Worm (Caenorhabditis elegans) whole organism, L1 larva: ENCODE results near the gene Y66C5A.1.

Experiments used
- C16A3.4 ChIP-seq: fragments of 150-350 bp; optimal IDR thresholded peaks from 2 replicates; lab custom pipeline; 2014; ENCODE audit warnings: missing biosample characterization, missing genetic modification characterization
- C34B4.2 ChIP-seq: sonication (generic microtip); optimal IDR thresholded peaks from 2 replicates; lab custom pipeline; 2017; ENCODE audit warnings: mild to moderate bottlenecking, missing genetic modification characterization, missing compliant biosample characterization
- F16B12.6 ChIP-seq: fragments of 150-350 bp; optimal IDR thresholded peaks from 2 replicates; lab custom pipeline; 2014; ENCODE audit warnings: missing biosample characterization, missing genetic modification characterization
- Y116A8C.19 ChIP-seq: sonication (generic microtip); optimal IDR thresholded peaks from 2 replicates; lab custom pipeline; 2016; ENCODE audit warnings: missing compliant biosample characterization, missing genetic modification characterization, borderline replicate concordance
- aha-1 ChIP-seq: fragments of 150-350 bp; optimal IDR thresholded peaks from 2 replicates; lab custom pipeline; 2014; ENCODE audit warnings: missing biosample characterization, missing genetic modification characterization
- aly-2 ChIP-seq: fragments of 150-350 bp; optimal IDR thresholded peaks from 2 replicates; lab custom pipeline; 2014; ENCODE audit warnings: missing biosample characterization, missing genetic modification characterization
- ama-1 ChIP-seq: fragments of 150-350 bp; optimal IDR thresholded peaks from 2 replicates; lab custom pipeline; 2014
- ceh-63 ChIP-seq: fragments of 200-800 bp; sonication (Bioruptor generic); optimal IDR thresholded peaks from 2 replicates; lab custom pipeline; 2018; ENCODE audit warnings: mild to moderate bottlenecking, missing genetic modification characterization, missing compliant biosample characterization
- ceh-8 ChIP-seq: fragments of 200-800 bp; sonication (Bioruptor generic); optimal IDR thresholded peaks from 2 replicates; lab custom pipeline; 2018; ENCODE audit warnings: mild to moderate bottlenecking, missing genetic modification characterization, moderate library complexity, missing compliant biosample characterization
- ceh-88 ChIP-seq: fragments of 200-800 bp; sonication (Bioruptor generic); IDR thresholded peaks from 2 replicates; pipeline ENCODE4 v1.3.6; 2022; ENCODE audit warnings: missing genetic modification characterization, missing compliant biosample characterization
- ceh-90 ChIP-seq: sonication (generic microtip); optimal IDR thresholded peaks from 2 replicates; lab custom pipeline; 2016; ENCODE audit warnings: missing genetic modification characterization, missing compliant biosample characterization
- efl-3 ChIP-seq: fragments of 200-800 bp; sonication (Bioruptor generic); optimal IDR thresholded peaks from 2 replicates; lab custom pipeline; 2018; ENCODE audit warnings: mild to moderate bottlenecking, missing genetic modification characterization, missing compliant biosample characterization
- egl-27 ChIP-seq, 2 experiments: fragments of 150-350 bp in 1 of 2; sonication (generic microtip); optimal IDR thresholded peaks; 3 replicates each; lab custom pipeline; 2017 to 2018; ENCODE audit warnings: missing biosample characterization in 2 of 2, missing genetic modification characterization in 2 of 2, missing genetic modification reagents in 2 of 2
- elt-2 ChIP-seq: sonication (generic microtip); optimal IDR thresholded peaks from 2 replicates; lab custom pipeline; 2016; ENCODE audit warnings: missing genetic modification characterization, mild to moderate bottlenecking, inconsistent platforms, missing compliant biosample characterization, missing genetic modification reagents
- elt-3 ChIP-seq, 6 experiments: fragments of 150-350 bp in 1 of 6; sonication (generic microtip); optimal IDR thresholded peaks; 2 replicates each; lab custom pipeline; 2017 to 2018; ENCODE audit warnings: missing biosample characterization in 6 of 6, missing genetic modification characterization in 6 of 6, inconsistent platforms in 1 of 6
- fkh-10 ChIP-seq: sonication (generic microtip); optimal IDR thresholded peaks from 2 replicates; lab custom pipeline; 2017; ENCODE audit warnings: missing biosample characterization, missing genetic modification reagents, missing genetic modification characterization
- fkh-4 ChIP-seq: sonication (generic microtip); optimal IDR thresholded peaks from 2 replicates; lab custom pipeline; 2016; ENCODE audit warnings: missing compliant biosample characterization, missing genetic modification characterization, borderline replicate concordance
- fos-1 ChIP-seq: fragments of 150-350 bp; optimal IDR thresholded peaks from 2 replicates; lab custom pipeline; 2014; ENCODE audit warnings: missing biosample characterization, missing genetic modification characterization
- grh-1 ChIP-seq: fragments of 200-800 bp; sonication (Bioruptor generic); IDR thresholded peaks from 2 replicates; pipeline ENCODE4 v1.3.6; 2022; ENCODE audit warnings: missing genetic modification reagents, missing genetic modification characterization, missing compliant biosample characterization
- hlh-17 ChIP-seq: fragments of 200-800 bp; sonication (Bioruptor generic); optimal IDR thresholded peaks from 2 replicates; lab custom pipeline; 2018; ENCODE audit warnings: missing genetic modification characterization, mild to moderate bottlenecking, missing compliant biosample characterization, moderate library complexity, borderline replicate concordance
- irx-1 ChIP-seq: sonication (generic microtip); optimal IDR thresholded peaks from 2 replicates; lab custom pipeline; 2016; ENCODE audit warnings: missing genetic modification characterization, missing compliant biosample characterization
- isw-1 ChIP-seq: fragments of 200-800 bp; sonication (Bioruptor generic); IDR thresholded peaks from 2 replicates; pipeline ENCODE4 v1.3.6; 2022; ENCODE audit warnings: missing genetic modification characterization, missing compliant biosample characterization
- jun-1 ChIP-seq: fragments of 150-350 bp; optimal IDR thresholded peaks from 2 replicates; lab custom pipeline; 2014; ENCODE audit warnings: missing biosample characterization, missing genetic modification reagents, missing genetic modification characterization
- lin-14 ChIP-seq: fragments of 200-800 bp; sonication (Bioruptor generic); optimal IDR thresholded peaks from 2 replicates; lab custom pipeline; 2018; ENCODE audit warnings: mild to moderate bottlenecking, missing genetic modification characterization, moderate library complexity, missing compliant biosample characterization
- lin-15B ChIP-seq: fragments of 150-350 bp; sonication (generic microtip); optimal IDR thresholded peaks from 3 replicates; lab custom pipeline; 2014; ENCODE audit warnings: missing biosample characterization, missing genetic modification characterization
- lin-35 ChIP-seq, 2 experiments: fragments of 150-350 bp; optimal IDR thresholded peaks; 2 replicates each; lab custom pipeline; 2014; ENCODE audit warnings: missing biosample characterization in 2 of 2, missing genetic modification characterization in 2 of 2, missing genetic modification reagents in 2 of 2
- lin-39 ChIP-seq: fragments of 150-350 bp; optimal IDR thresholded peaks from 2 replicates; lab custom pipeline; 2014; ENCODE audit warnings: missing biosample characterization, missing genetic modification reagents, missing genetic modification characterization
- mdl-1 ChIP-seq, 2 experiments: fragments of 150-350 bp; optimal IDR thresholded peaks; 2 replicates each; lab custom pipeline; 2014 to 2017; ENCODE audit warnings: missing biosample characterization in 2 of 2, missing genetic modification characterization in 2 of 2, inconsistent platforms in 1 of 2
- mef-2 ChIP-seq: fragments of 150-350 bp; optimal IDR thresholded peaks from 2 replicates; lab custom pipeline; 2014; ENCODE audit warnings: missing biosample characterization, missing genetic modification characterization
- nhr-12 ChIP-seq: sonication (generic microtip); optimal IDR thresholded peaks from 2 replicates; lab custom pipeline; 2017; ENCODE audit warnings: missing biosample characterization, missing genetic modification characterization
- nhr-20 ChIP-seq: sonication (generic microtip); optimal IDR thresholded peaks from 2 replicates; lab custom pipeline; 2016; ENCODE audit warnings: mild to moderate bottlenecking, missing genetic modification characterization, missing compliant biosample characterization
- nhr-237 ChIP-seq: fragments of 150-350 bp; optimal IDR thresholded peaks from 2 replicates; lab custom pipeline; 2014; ENCODE audit warnings: missing biosample characterization, missing genetic modification characterization
- nhr-28 ChIP-seq: fragments of 150-350 bp; optimal IDR thresholded peaks from 2 replicates; lab custom pipeline; 2014; ENCODE audit warnings: missing biosample characterization, missing genetic modification characterization
- nhr-47 ChIP-seq: sonication (generic microtip); optimal IDR thresholded peaks from 2 replicates; lab custom pipeline; 2016; ENCODE audit warnings: mild to moderate bottlenecking, missing genetic modification characterization, moderate library complexity, missing compliant biosample characterization
- nhr-85 ChIP-seq: sonication (generic microtip); peaks from one replicate; lab custom pipeline; 2016; ENCODE audit warnings: missing genetic modification characterization, inconsistent platforms, missing compliant biosample characterization
- nhr-90 ChIP-seq: sonication (generic microtip); optimal IDR thresholded peaks from 2 replicates; lab custom pipeline; 2016; ENCODE audit warnings: mild to moderate bottlenecking, missing genetic modification characterization, missing compliant biosample characterization; ENCODE audit not compliant: poor library complexity
- pax-3 ChIP-seq: fragments of 200-800 bp; sonication (Bioruptor generic); optimal IDR thresholded peaks from 2 replicates; lab custom pipeline; 2018; ENCODE audit warnings: mild to moderate bottlenecking, missing genetic modification characterization, moderate library complexity, missing compliant biosample characterization
- pqm-1 ChIP-seq: sonication (generic microtip); optimal IDR thresholded peaks from 3 replicates; lab custom pipeline; 2017; ENCODE audit warnings: missing biosample characterization, missing genetic modification characterization
- snpc-4 ChIP-seq: fragments of 150-350 bp; optimal IDR thresholded peaks from 2 replicates; lab custom pipeline; 2014; ENCODE audit warnings: missing biosample characterization, missing genetic modification characterization
- sptf-1 ChIP-seq: fragments of 150-350 bp; optimal IDR thresholded peaks from 2 replicates; lab custom pipeline; 2014; ENCODE audit warnings: missing biosample characterization, missing genetic modification characterization
- swsn-7 ChIP-seq: sonication (generic microtip); optimal IDR thresholded peaks from 2 replicates; lab custom pipeline; 2016; ENCODE audit warnings: missing genetic modification characterization, missing compliant biosample characterization
- unc-130 ChIP-seq: fragments of 150-350 bp; optimal IDR thresholded peaks from 2 replicates; lab custom pipeline; 2017; ENCODE audit warnings: missing biosample characterization, missing genetic modification characterization, inconsistent platforms
- unc-30 ChIP-seq: sonication (generic microtip); optimal IDR thresholded peaks from 2 replicates; lab custom pipeline; 2017; ENCODE audit warnings: missing biosample characterization, missing genetic modification characterization
- unc-86 ChIP-seq: sonication (generic microtip); optimal IDR thresholded peaks from 2 replicates; lab custom pipeline; 2016; ENCODE audit warnings: missing genetic modification characterization, missing compliant biosample characterization
- unc-98 ChIP-seq: fragments of 200-800 bp; sonication (Bioruptor generic); IDR thresholded peaks from 2 replicates; pipeline ENCODE4 v1.3.6; 2022; ENCODE audit warnings: missing genetic modification characterization, missing compliant biosample characterization
- vab-15 ChIP-seq: sonication (generic microtip); optimal IDR thresholded peaks from 2 replicates; lab custom pipeline; 2017; ENCODE audit warnings: missing genotype, mild to moderate bottlenecking, missing genetic modification characterization, missing compliant biosample characterization
- xbp-1 ChIP-seq: sonication (generic microtip); optimal IDR thresholded peaks from 2 replicates; lab custom pipeline; 2016; ENCODE audit warnings: missing genetic modification characterization, missing compliant biosample characterization
- zag-1 ChIP-seq: fragments of 150-350 bp; optimal IDR thresholded peaks from 2 replicates; lab custom pipeline; 2014; ENCODE audit warnings: missing biosample characterization, missing genetic modification characterization
- zip-4 ChIP-seq: fragments of 200-800 bp; sonication (Bioruptor generic); optimal IDR thresholded peaks from 2 replicates; lab custom pipeline; 2018; ENCODE audit warnings: mild to moderate bottlenecking, missing genetic modification characterization, moderate library complexity, missing compliant biosample characterization

Y66C5A.1 gene

ce11 chrX:14500422-14501058 lies 45.2 kb upstream of the Y66C5A.1 start (continued):
- no peak for TF ChIP-seq nhr-237 (tag; lab: Kevin White, UChicago)
- peak; percentile 54 for TF ChIP-seq irx-1 (tag; lab: Kevin White, UChicago)
- peak; percentile 54 for TF ChIP-seq nhr-90 (tag; lab: Kevin White, UChicago)
- TF ChIP-seq pqm-1 (tag; lab: Kevin White, UChicago) = no peak
- TF ChIP-seq ceh-88 (GFP tag; lab: Robert Waterston, UW) = no peak
- no peak for TF ChIP-seq unc-98 (GFP tag; lab: Robert Waterston, UW)
- no peak for TF ChIP-seq lin-15B (tag; lab: Kevin White, UChicago)
- peak; percentile 8 to 31 for TF ChIP-seq lin-35 (GFP tag; optimal IDR thresholded peaks at IDR 0.05; lab: Kevin White, UChicago)
- no peak for TF ChIP-seq F16B12.6
- TF ChIP-seq sptf-1 (tag; lab: Kevin White, UChicago) = no peak
- TF ChIP-seq grh-1 (GFP tag; lab: Robert Waterston, UW) = peak; percentile 96
- TF ChIP-seq C16A3.4 (tag; lab: Kevin White, UChicago) = no peak
- TF ChIP-seq nhr-47 = peak; percentile 45
- no peak for TF ChIP-seq fkh-4 (tag; lab: Kevin White, UChicago)
- TF ChIP-seq xbp-1 = no peak
- no peak for TF ChIP-seq zag-1
- TF ChIP-seq mdl-1 (tag; optimal IDR thresholded peaks at IDR 0.05; lab: Kevin White, UChicago) = no peak
- peak; percentile 98 for TF ChIP-seq nhr-85
- TF ChIP-seq aha-1 (tag; lab: Kevin White, UChicago) = no peak
- no peak for TF ChIP-seq unc-30 (tag; lab: Kevin White, UChicago)
- no peak for TF ChIP-seq swsn-7
- no peak for TF ChIP-seq jun-1 (tag; lab: Kevin White, UChicago)
- peak in 4 of 6 experiments; percentile 8 to 39 (median 14) for TF ChIP-seq elt-3 (tag; optimal IDR thresholded peaks at IDR 0.05; lab: Kevin White, UChicago)
- no peak for TF ChIP-seq snpc-4 (tag; lab: Kevin White, UChicago)
- no peak for TF ChIP-seq egl-27 (tag; optimal IDR thresholded peaks at IDR 0.05; lab: Kevin White, UChicago)
- no peak for TF ChIP-seq fkh-10 (GFP tag; lab: Kevin White, UChicago)
- TF ChIP-seq lin-39 (tag; lab: Kevin White, UChicago) = peak; percentile 58
- no peak for TF ChIP-seq nhr-28 (tag; lab: Kevin White, UChicago)
- peak; percentile 62 for TF ChIP-seq efl-3 (GFP tag; lab: Kevin White, UChicago)
- TF ChIP-seq C34B4.2 (tag; lab: Kevin White, UChicago) = no peak
- peak; percentile 23 for TF ChIP-seq pax-3
- no peak for TF ChIP-seq isw-1 (GFP tag; lab: Robert Waterston, UW)
- TF ChIP-seq nhr-12 (tag; lab: Kevin White, UChicago) = no peak
- no peak for TF ChIP-seq aly-2
- peak; percentile 70 for TF ChIP-seq lin-14 (GFP tag; lab: Kevin White, UChicago)
- TF ChIP-seq vab-15 (tag; lab: Kevin White, UChicago) = no peak
- TF ChIP-seq mef-2 (tag; lab: Kevin White, UChicago) = no peak
- TF ChIP-seq hlh-17 = no peak
- TF ChIP-seq nhr-20 (tag; lab: Kevin White, UChicago) = peak; percentile 72
- TF ChIP-seq ceh-63 (GFP tag; lab: Kevin White, UChicago) = no peak
- TF ChIP-seq ceh-90 (tag; lab: Kevin White, UChicago) = no peak
- TF ChIP-seq zip-4 (GFP tag; lab: Kevin White, UChicago) = no peak
- TF ChIP-seq ama-1 (lab: Kevin White, UChicago) = no peak
- no peak for TF ChIP-seq unc-86 (tag; lab: Kevin White, UChicago)
- peak; percentile 95 for TF ChIP-seq elt-2 (tag; lab: Kevin White, UChicago)
- TF ChIP-seq ceh-8 (GFP tag; lab: Kevin White, UChicago) = no peak
- no peak for TF ChIP-seq fos-1 (tag; lab: Kevin White, UChicago)
- no peak for TF ChIP-seq unc-130 (tag; lab: Kevin White, UChicago)
- no peak for TF ChIP-seq Y116A8C.19 (tag; lab: Kevin White, UChicago)
- TF ChIP-seq, all 84 proteins: peak for 19
